Fruit fly (Drosophila melanogaster): ENCODE results near the gene CG8813.

DNA sequence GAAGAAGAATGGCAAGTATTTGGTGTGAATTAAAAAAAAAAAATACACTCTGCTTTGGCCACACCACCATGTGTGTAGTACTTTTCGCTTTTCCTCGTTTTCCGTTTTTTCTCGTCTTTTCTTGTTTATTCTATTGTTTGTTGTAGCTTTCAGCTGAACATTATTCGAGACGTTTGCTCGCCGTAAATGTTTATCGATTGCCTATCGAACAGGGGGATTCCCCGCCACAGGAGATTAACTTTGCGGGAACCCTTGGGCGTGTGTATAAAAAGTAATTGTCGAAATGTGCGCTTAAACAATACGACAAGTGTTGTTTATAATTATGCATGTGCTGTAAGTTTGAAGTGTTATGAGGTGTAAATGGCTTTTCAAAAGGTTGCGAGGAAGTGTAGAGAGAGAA is 28.3 kb downstream of the CG8813 start:
- TF ChIP-seq CG17361 (GFP tag; IDR thresholded peaks at IDR 0.05) (no peak), CG18599 (GFP tag; optimal IDR thresholded peaks at IDR 0.05) (no peak), CG31224 (GFP tag; IDR thresholded peaks at IDR 0.05) (no peak), CG17328 (GFP tag; IDR thresholded peaks at IDR 0.05) (no peak), Max (GFP tag; optimal IDR thresholded peaks at IDR 0.05) (no peak), BEAF-32 (GFP tag; optimal IDR thresholded peaks at IDR 0.05) (no peak), sens (GFP tag) (peak; percentile 74), E2f2 (GFP tag; IDR thresholded peaks at IDR 0.05) (no peak), CG7271 (tag; optimal IDR thresholded peaks at IDR 0.05) (no peak), gro (GFP tag; optimal IDR thresholded peaks at IDR 0.05) (no peak), h (optimal IDR thresholded peaks at IDR 0.05) (no peak), fd102C (GFP tag; optimal IDR thresholded peaks at IDR 0.05) (no peak)
